Worm (Caenorhabditis elegans) whole organism, L1 larva: ENCODE data around the gene F26F2.13.

Source experiments
- C04F5.9 ChIP-seq: sonication (generic microtip); optimal IDR thresholded peaks from 2 replicates; lab custom pipeline; 2016; ENCODE audit warnings: missing genetic modification characterization, missing compliant biosample characterization
- C16A3.4 ChIP-seq: fragments of 150-350 bp; optimal IDR thresholded peaks from 2 replicates; lab custom pipeline; 2014; ENCODE audit warnings: missing biosample characterization, missing genetic modification characterization
- aha-1 ChIP-seq: fragments of 150-350 bp; optimal IDR thresholded peaks from 2 replicates; lab custom pipeline; 2014; ENCODE audit warnings: missing biosample characterization, missing genetic modification characterization
- alr-1 ChIP-seq: fragments of 200-800 bp; sonication (Bioruptor generic); optimal IDR thresholded peaks from 2 replicates; lab custom pipeline; 2018; ENCODE audit warnings: borderline replicate concordance, mild to moderate bottlenecking, missing genetic modification characterization, missing compliant biosample characterization
- ceh-63 ChIP-seq: fragments of 200-800 bp; sonication (Bioruptor generic); optimal IDR thresholded peaks from 2 replicates; lab custom pipeline; 2018; ENCODE audit warnings: mild to moderate bottlenecking, missing genetic modification characterization, missing compliant biosample characterization
- ceh-88 ChIP-seq: fragments of 200-800 bp; sonication (Bioruptor generic); IDR thresholded peaks from 2 replicates; pipeline ENCODE4 v1.3.6; 2022; ENCODE audit warnings: missing genetic modification characterization, missing compliant biosample characterization
- ceh-90 ChIP-seq: sonication (generic microtip); optimal IDR thresholded peaks from 2 replicates; lab custom pipeline; 2016; ENCODE audit warnings: missing genetic modification characterization, missing compliant biosample characterization
- dsc-1 ChIP-seq: sonication (generic microtip); optimal IDR thresholded peaks from 2 replicates; lab custom pipeline; 2016; ENCODE audit warnings: mild to moderate bottlenecking, missing genetic modification characterization, missing compliant biosample characterization
- efl-1 ChIP-seq, 4 experiments: fragments of 150-350 bp; optimal IDR thresholded peaks in 3 of 4; peaks in 1 of 4; 1 replicate in 1 of 4; 2 replicates in 3 of 4; lab custom pipeline; 2014; ENCODE audit warnings: missing biosample characterization in 2 of 4, missing genetic modification characterization in 2 of 4, missing genetic modification reagents in 2 of 4
- elt-2 ChIP-seq: sonication (generic microtip); optimal IDR thresholded peaks from 2 replicates; lab custom pipeline; 2016; ENCODE audit warnings: missing genetic modification characterization, mild to moderate bottlenecking, inconsistent platforms, missing compliant biosample characterization, missing genetic modification reagents
- elt-3 ChIP-seq, 6 experiments: fragments of 150-350 bp in 1 of 6; sonication (generic microtip); optimal IDR thresholded peaks; 2 replicates each; lab custom pipeline; 2017 to 2018; ENCODE audit warnings: missing biosample characterization in 6 of 6, missing genetic modification characterization in 6 of 6, inconsistent platforms in 1 of 6
- fkh-10 ChIP-seq: sonication (generic microtip); optimal IDR thresholded peaks from 2 replicates; lab custom pipeline; 2017; ENCODE audit warnings: missing biosample characterization, missing genetic modification reagents, missing genetic modification characterization
- fkh-4 ChIP-seq: sonication (generic microtip); optimal IDR thresholded peaks from 2 replicates; lab custom pipeline; 2016; ENCODE audit warnings: missing compliant biosample characterization, missing genetic modification characterization, borderline replicate concordance
- grh-1 ChIP-seq: fragments of 200-800 bp; sonication (Bioruptor generic); IDR thresholded peaks from 2 replicates; pipeline ENCODE4 v1.3.6; 2022; ENCODE audit warnings: missing genetic modification reagents, missing genetic modification characterization, missing compliant biosample characterization
- hlh-17 ChIP-seq: fragments of 200-800 bp; sonication (Bioruptor generic); optimal IDR thresholded peaks from 2 replicates; lab custom pipeline; 2018; ENCODE audit warnings: missing genetic modification characterization, mild to moderate bottlenecking, missing compliant biosample characterization, moderate library complexity, borderline replicate concordance
- hlh-4 ChIP-seq: sonication (generic microtip); optimal IDR thresholded peaks from 2 replicates; lab custom pipeline; 2016; ENCODE audit warnings: mild to moderate bottlenecking, missing genetic modification characterization, missing compliant biosample characterization
- hpl-2 ChIP-seq: fragments of 150-350 bp; optimal IDR thresholded peaks from 2 replicates; lab custom pipeline; 2014; ENCODE audit warnings: missing biosample characterization, missing genetic modification reagents, missing genetic modification characterization
- lin-14 ChIP-seq: fragments of 200-800 bp; sonication (Bioruptor generic); optimal IDR thresholded peaks from 2 replicates; lab custom pipeline; 2018; ENCODE audit warnings: mild to moderate bottlenecking, missing genetic modification characterization, moderate library complexity, missing compliant biosample characterization
- lin-15B ChIP-seq: fragments of 150-350 bp; sonication (generic microtip); optimal IDR thresholded peaks from 3 replicates; lab custom pipeline; 2014; ENCODE audit warnings: missing biosample characterization, missing genetic modification characterization
- lin-35 ChIP-seq, 2 experiments: fragments of 150-350 bp; optimal IDR thresholded peaks; 2 replicates each; lab custom pipeline; 2014; ENCODE audit warnings: missing biosample characterization in 2 of 2, missing genetic modification characterization in 2 of 2, missing genetic modification reagents in 2 of 2
- lir-3 ChIP-seq: sonication (generic microtip); optimal IDR thresholded peaks from 2 replicates; lab custom pipeline; 2016; ENCODE audit warnings: mild to moderate bottlenecking, missing genetic modification characterization, moderate library complexity, missing compliant biosample characterization; ENCODE audit not compliant: poor library complexity
- lsy-2 ChIP-seq, 2 experiments: fragments of 150-350 bp; optimal IDR thresholded peaks; 2 replicates each; lab custom pipeline; 2014; ENCODE audit warnings: missing biosample characterization in 2 of 2, missing genetic modification characterization in 2 of 2
- mdl-1 ChIP-seq, 2 experiments: fragments of 150-350 bp; optimal IDR thresholded peaks; 2 replicates each; lab custom pipeline; 2014 to 2017; ENCODE audit warnings: missing biosample characterization in 2 of 2, missing genetic modification characterization in 2 of 2, inconsistent platforms in 1 of 2
- mef-2 ChIP-seq: fragments of 150-350 bp; optimal IDR thresholded peaks from 2 replicates; lab custom pipeline; 2014; ENCODE audit warnings: missing biosample characterization, missing genetic modification characterization
- mep-1 ChIP-seq: fragments of 150-350 bp; optimal IDR thresholded peaks from 2 replicates; lab custom pipeline; 2014; ENCODE audit warnings: missing biosample characterization, missing genetic modification characterization
- nhr-20 ChIP-seq: sonication (generic microtip); optimal IDR thresholded peaks from 2 replicates; lab custom pipeline; 2016; ENCODE audit warnings: mild to moderate bottlenecking, missing genetic modification characterization, missing compliant biosample characterization
- nhr-237 ChIP-seq: fragments of 150-350 bp; optimal IDR thresholded peaks from 2 replicates; lab custom pipeline; 2014; ENCODE audit warnings: missing biosample characterization, missing genetic modification characterization
- nhr-47 ChIP-seq: sonication (generic microtip); optimal IDR thresholded peaks from 2 replicates; lab custom pipeline; 2016; ENCODE audit warnings: mild to moderate bottlenecking, missing genetic modification characterization, moderate library complexity, missing compliant biosample characterization
- nhr-84 ChIP-seq: sonication (generic microtip); optimal IDR thresholded peaks from 2 replicates; lab custom pipeline; 2017; ENCODE audit warnings: missing biosample characterization, missing genetic modification characterization
- nhr-85 ChIP-seq: sonication (generic microtip); peaks from one replicate; lab custom pipeline; 2016; ENCODE audit warnings: missing genetic modification characterization, inconsistent platforms, missing compliant biosample characterization
- pag-3 ChIP-seq: sonication (generic microtip); optimal IDR thresholded peaks from 2 replicates; lab custom pipeline; 2017; ENCODE audit warnings: missing genetic modification characterization, mild to moderate bottlenecking, missing compliant biosample characterization, antibody characterized with exemption, borderline replicate concordance; ENCODE audit not compliant: insufficient read depth
- pax-3 ChIP-seq: fragments of 200-800 bp; sonication (Bioruptor generic); optimal IDR thresholded peaks from 2 replicates; lab custom pipeline; 2018; ENCODE audit warnings: mild to moderate bottlenecking, missing genetic modification characterization, moderate library complexity, missing compliant biosample characterization
- pqm-1 ChIP-seq: sonication (generic microtip); optimal IDR thresholded peaks from 3 replicates; lab custom pipeline; 2017; ENCODE audit warnings: missing biosample characterization, missing genetic modification characterization
- skn-1 ChIP-seq: fragments of 150-350 bp; optimal IDR thresholded peaks from 2 replicates; lab custom pipeline; 2014; ENCODE audit warnings: missing biosample characterization, missing genetic modification characterization
- snu-23 ChIP-seq: sonication (generic microtip); optimal IDR thresholded peaks from 2 replicates; lab custom pipeline; 2016; ENCODE audit warnings: missing genetic modification characterization, missing compliant biosample characterization
- swsn-7 ChIP-seq: sonication (generic microtip); optimal IDR thresholded peaks from 2 replicates; lab custom pipeline; 2016; ENCODE audit warnings: missing genetic modification characterization, missing compliant biosample characterization
- unc-130 ChIP-seq: fragments of 150-350 bp; optimal IDR thresholded peaks from 2 replicates; lab custom pipeline; 2017; ENCODE audit warnings: missing biosample characterization, missing genetic modification characterization, inconsistent platforms
- unc-62 ChIP-seq: fragments of 150-350 bp; optimal IDR thresholded peaks from 2 replicates; lab custom pipeline; 2014; ENCODE audit warnings: missing biosample characterization, missing genetic modification reagents, missing genetic modification characterization
- xbp-1 ChIP-seq: sonication (generic microtip); optimal IDR thresholded peaks from 2 replicates; lab custom pipeline; 2016; ENCODE audit warnings: missing genetic modification characterization, missing compliant biosample characterization
- zag-1 ChIP-seq: fragments of 150-350 bp; optimal IDR thresholded peaks from 2 replicates; lab custom pipeline; 2014; ENCODE audit warnings: missing biosample characterization, missing genetic modification characterization
- ztf-11 ChIP-seq, 2 experiments: sonication (generic microtip); optimal IDR thresholded peaks; 2 replicates each; lab custom pipeline; 2016 to 2017; ENCODE audit warnings: missing genetic modification characterization in 2 of 2, missing biosample characterization in 1 of 2, missing compliant biosample characterization in 1 of 2
- ztf-4 ChIP-seq: fragments of 150-350 bp; optimal IDR thresholded peaks from 2 replicates; lab custom pipeline; 2014; ENCODE audit warnings: missing biosample characterization, missing genetic modification characterization

Gene F26F2.13

ce11 chrV:20545742-20546141, 18.4 kb upstream of the F26F2.13 start:
- TF ChIP-seq unc-130 (tag; lab: Kevin White, UChicago) (no peak), elt-2 (tag; lab: Kevin White, UChicago) (peak; percentile 37), hlh-17 (no peak), skn-1 (tag; lab: Kevin White, UChicago) (no peak), zag-1 (tag; lab: Kevin White, UChicago) (no peak), lin-14 (GFP tag; lab: Kevin White, UChicago) (no peak)

DNA sequence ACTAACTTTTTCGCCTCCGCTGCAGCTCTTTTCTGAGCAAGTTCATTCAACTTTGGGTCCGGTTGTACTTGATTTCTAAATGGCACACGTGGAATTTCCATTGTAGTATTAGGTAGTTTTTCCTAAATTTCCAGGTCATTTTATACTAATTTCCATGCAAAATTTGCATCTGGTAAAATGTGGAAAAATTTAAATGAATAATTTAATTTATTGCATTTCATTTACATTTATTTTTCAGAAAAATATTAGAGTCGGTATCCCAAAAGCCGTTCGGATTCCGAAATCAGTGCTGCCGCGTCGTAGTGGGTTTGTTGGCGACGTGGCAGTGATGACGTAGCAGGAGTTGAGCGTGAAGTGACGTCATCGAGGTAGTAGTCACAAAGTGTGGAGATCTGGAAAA, 17.1 kb upstream of the F26F2.13 start, which contains the start of gene Y38H6C.18:
Gene Y38H6C.18 (minus strand): TSS at position 101 of the 400 bp plus-strand sequence.
- TF ChIP-seq lir-3 (tag; lab: Kevin White, UChicago) (no peak), lin-14 (GFP tag; lab: Kevin White, UChicago) (no peak), ztf-4 (no peak)

- TF ChIP-seq mep-1 (tag; lab: Kevin White, UChicago) (no peak), mef-2 (no peak), elt-3 (tag; optimal IDR thresholded peaks at IDR 0.05; lab: Kevin White, UChicago) (no peak), nhr-47 (tag; lab: Kevin White, UChicago) (no peak), unc-62 (GFP tag; lab: Kevin White, UChicago) (no peak), lsy-2 (tag; optimal IDR thresholded peaks at IDR 0.05; lab: Kevin White, UChicago) (no peak), ceh-63 (GFP tag; lab: Kevin White, UChicago) (no peak), hlh-4 (tag; lab: Kevin White, UChicago) (no peak), hpl-2 (no peak)
- TF ChIP-seq, all 84 proteins: peak for 0
Measured at ce11 chrV:20551096-20551495, 13.1 kb upstream of the F26F2.13 start, which contains the start of gene Y38H6C.20. Y38H6C.20 (minus strand) TSS chrV:20551196.

DNA sequence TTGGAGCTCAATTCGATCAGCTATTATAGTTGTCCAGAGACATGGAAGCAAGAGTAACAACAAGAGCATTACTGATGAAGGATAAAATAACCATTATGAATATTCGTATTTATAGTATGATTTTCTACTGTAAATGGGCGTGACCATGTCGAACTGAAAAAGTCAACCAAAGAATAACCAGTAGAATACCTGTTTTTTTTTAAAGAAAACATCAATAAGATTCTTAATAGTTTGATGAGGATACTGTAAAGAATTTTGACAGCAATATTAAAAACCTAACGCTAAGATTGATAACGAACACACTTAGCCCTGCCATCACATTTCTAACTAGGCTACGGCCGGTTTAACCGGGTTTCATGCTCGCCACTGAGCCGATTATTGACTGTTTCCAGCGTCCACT, 11.2 kb upstream of the F26F2.13 start, which contains the start of gene vmo-1:
Gene vmo-1 (minus strand): TSS at position 101 of the 400 bp plus-strand sequence.
- TF ChIP-seq nhr-237 (tag; lab: Kevin White, UChicago) (no peak), xbp-1 (tag; lab: Kevin White, UChicago) (no peak), ceh-63 (GFP tag; lab: Kevin White, UChicago) (no peak), nhr-84 (tag; lab: Kevin White, UChicago) (no peak), snu-23 (no peak), lin-15B (no peak), mep-1 (tag; lab: Kevin White, UChicago) (no peak), C16A3.4 (tag; lab: Kevin White, UChicago) (no peak), nhr-85 (tag; lab: Kevin White, UChicago) (no peak), mdl-1 (tag; optimal IDR thresholded peaks at IDR 0.05; lab: Kevin White, UChicago) (no peak), fkh-10 (no peak), C04F5.9 (tag; lab: Kevin White, UChicago) (no peak), elt-2 (tag; lab: Kevin White, UChicago) (no peak)

DNA sequence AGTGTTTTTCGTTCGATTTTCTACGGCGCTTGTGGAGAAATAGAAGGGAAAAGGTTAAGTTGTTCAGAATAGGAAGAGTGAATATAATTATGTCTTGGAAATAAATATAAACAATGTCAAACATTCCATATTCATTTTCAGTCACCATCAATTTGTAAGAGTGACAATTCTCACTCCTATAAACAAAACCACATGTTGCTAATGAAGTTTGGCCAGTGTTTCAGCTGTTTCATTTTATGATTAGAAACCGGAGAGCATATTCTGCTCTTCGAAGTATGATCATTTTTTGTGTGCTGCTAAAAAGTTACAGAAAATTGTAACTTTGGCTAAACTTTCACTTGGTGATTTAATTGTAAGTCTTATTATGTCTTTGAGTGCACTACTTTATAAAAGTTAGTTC, 9.0 kb upstream of the F26F2.13 start, which contains the start of gene Y38H6C.21:
Gene Y38H6C.21 (minus strand): TSS at position 148 of the 400 bp plus-strand sequence.
- TF ChIP-seq elt-2 (tag; lab: Kevin White, UChicago) (peak; percentile 8), fkh-4 (tag; lab: Kevin White, UChicago) (peak; percentile 76), efl-1 (optimal IDR thresholded peaks at IDR 0.05; lab: Kevin White, UChicago) (no peak), efl-1 (GFP tag; optimal IDR thresholded peaks at IDR 0.05 in 1 of 2; lab: Kevin White, UChicago) (no peak), dsc-1 (peak; percentile 88), fkh-10 (no peak)

- TF ChIP-seq aha-1 (tag; lab: Kevin White, UChicago) (no peak), mep-1 (tag; lab: Kevin White, UChicago) (no peak), efl-1 (optimal IDR thresholded peaks at IDR 0.05; lab: Kevin White, UChicago) (no peak), efl-1 (GFP tag; optimal IDR thresholded peaks at IDR 0.05 in 1 of 2; lab: Kevin White, UChicago) (no peak), ztf-11 (tag; optimal IDR thresholded peaks at IDR 0.05; lab: Kevin White, UChicago) (no peak), pag-3 (tag; lab: Kevin White, UChicago) (no peak), grh-1 (GFP tag; lab: Robert Waterston, UW) (no peak), nhr-20 (no peak), swsn-7 (no peak), pqm-1 (tag; lab: Kevin White, UChicago) (no peak), alr-1 (tag; lab: Kevin White, UChicago) (no peak), lin-35 (GFP tag; optimal IDR thresholded peaks at IDR 0.05; lab: Kevin White, UChicago) (no peak), lin-15B (no peak), ceh-90 (tag; lab: Kevin White, UChicago) (no peak), pax-3 (no peak), ceh-88 (no peak)
Measured at ce11 chrV:20556260-20556659, 7.9 kb upstream of the F26F2.13 start, which contains the start of gene Y38H6C.23. Y38H6C.23 (minus strand) TSS chrV:20556360.
